Worm (Caenorhabditis elegans): ENCODE data around the gene T28F3.9.

Gene T28F3.9

DNA sequence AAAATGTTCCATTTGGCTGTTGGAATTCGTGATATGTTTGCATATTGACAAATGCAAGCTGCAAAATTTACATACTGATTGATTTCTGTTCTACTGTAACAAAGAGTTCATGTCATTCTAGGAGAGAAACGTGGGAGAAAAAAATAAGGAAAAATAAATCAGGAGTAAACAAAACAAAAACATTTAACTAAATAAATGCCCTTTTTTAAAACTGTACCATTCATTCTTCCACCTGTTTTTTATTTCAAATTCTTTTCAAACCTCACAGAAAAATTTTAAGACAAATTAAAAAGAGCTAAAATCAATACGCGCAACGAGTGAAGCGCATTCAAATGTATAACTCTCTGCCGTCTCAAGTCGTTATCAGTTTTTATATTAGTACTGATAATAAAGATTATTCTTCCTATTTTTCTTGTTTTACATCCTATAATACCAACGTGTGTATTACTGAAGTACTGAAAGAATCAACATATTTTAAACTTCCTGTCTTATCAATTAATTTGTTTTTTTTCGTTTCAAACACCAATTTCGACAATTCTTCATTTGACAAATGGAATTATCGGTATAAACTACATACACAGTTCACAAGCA lies 30.7 kb downstream of the T28F3.9 start, which contains the start of gene C49C3.10:
C49C3.10 (minus strand) TSS at position 51 of the 591 bp plus-strand sequence.
- no peak for TF ChIP-seq pha-4 (tag; optimal IDR thresholded peaks at IDR 0.05)
- no peak for TF ChIP-seq bed-3 (GFP tag; optimal IDR thresholded peaks at IDR 0.05)
- TF ChIP-seq ztf-11 (tag; optimal IDR thresholded peaks at IDR 0.05): no peak

DNA sequence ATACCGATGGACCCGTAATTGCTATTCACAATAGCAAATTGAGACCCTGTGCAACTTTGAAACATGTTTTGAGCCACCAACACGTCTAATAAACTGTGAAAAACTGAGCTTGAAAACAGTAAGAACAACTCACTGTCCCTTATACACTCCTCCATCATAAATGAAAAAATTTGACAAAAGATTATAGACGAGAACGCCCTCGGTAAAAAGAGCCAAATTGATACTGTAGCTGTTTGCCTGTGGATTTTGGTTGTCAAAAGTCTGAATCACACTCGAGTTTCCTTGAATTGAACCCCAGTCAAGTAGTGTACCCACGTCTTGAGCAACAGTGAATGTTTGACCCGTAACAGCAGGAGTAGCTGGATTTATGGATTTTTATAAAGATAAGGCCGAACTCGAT lies 32.7 kb downstream of the T28F3.9 start:
- TF ChIP-seq mab-5 (tag; optimal IDR thresholded peaks at IDR 0.05) (no peak), sem-2 (GFP tag; optimal IDR thresholded peaks at IDR 0.05) (no peak), M03D4.4 (tag; optimal IDR thresholded peaks at IDR 0.05) (no peak), flh-1 (GFP tag; optimal IDR thresholded peaks at IDR 0.05) (no peak), nhr-2 (tag; optimal IDR thresholded peaks at IDR 0.05) (no peak), elt-1 (tag; optimal IDR thresholded peaks at IDR 0.05; ENCODE audit: borderline replicate concordance, insufficient read depth) (no peak), nhr-76 (tag; optimal IDR thresholded peaks at IDR 0.05) (no peak), snpc-4 (tag; optimal IDR thresholded peaks at IDR 0.05) (no peak), lin-13 (tag; optimal IDR thresholded peaks at IDR 0.05) (no peak), lin-32 (GFP tag; optimal IDR thresholded peaks at IDR 0.05) (no peak), ceh-43 (GFP tag; optimal IDR thresholded peaks at IDR 0.05) (no peak), drap-1 (GFP tag; optimal IDR thresholded peaks at IDR 0.05) (no peak), mep-1 (tag; optimal IDR thresholded peaks at IDR 0.05) (no peak), unc-62 (GFP tag; optimal IDR thresholded peaks at IDR 0.05) (no peak), ceh-83 (GFP tag; optimal IDR thresholded peaks at IDR 0.05) (no peak), nhr-12 (tag; optimal IDR thresholded peaks at IDR 0.05) (no peak)

DNA sequence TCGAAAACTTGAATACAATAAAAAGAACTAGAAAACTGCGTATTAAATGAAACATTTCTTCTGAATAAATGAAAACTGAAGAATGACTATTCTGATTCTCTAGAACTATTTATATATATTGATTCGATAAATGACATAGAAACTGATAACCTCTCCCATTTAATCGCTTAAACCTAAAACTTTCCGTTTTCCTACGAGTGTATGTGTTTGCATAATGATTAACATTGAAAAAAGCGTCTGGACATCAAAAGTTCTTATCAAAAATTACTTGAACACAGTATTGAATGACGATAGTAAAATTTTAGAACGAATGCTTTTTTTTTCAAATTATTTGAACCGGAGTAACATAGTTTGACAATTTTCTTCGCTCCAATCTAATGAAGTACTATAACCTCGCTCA lies 33.9 kb downstream of the T28F3.9 start, which contains the start of gene C49C3.9:
C49C3.9 (minus strand) TSS at position 136 of the 400 bp plus-strand sequence.
- no peak for TF ChIP-seq nhr-28 (tag; optimal IDR thresholded peaks at IDR 0.05)
- TF ChIP-seq elt-1 (tag; optimal IDR thresholded peaks at IDR 0.05; ENCODE audit: borderline replicate concordance, insufficient read depth): no peak
- TF ChIP-seq ceh-39 (tag; optimal IDR thresholded peaks at IDR 0.05): no peak
- TF ChIP-seq unc-39 (tag; optimal IDR thresholded peaks at IDR 0.05): no peak
- TF ChIP-seq nhr-237 (tag; optimal IDR thresholded peaks at IDR 0.05): no peak
- no peak for TF ChIP-seq lin-13 (tag; optimal IDR thresholded peaks at IDR 0.05)
- no peak for TF ChIP-seq mep-1 (tag; optimal IDR thresholded peaks at IDR 0.05)
- no peak for TF ChIP-seq cnd-1 (tag; optimal IDR thresholded peaks at IDR 0.05)
- TF ChIP-seq nhr-76 (tag; optimal IDR thresholded peaks at IDR 0.05): no peak
- TF ChIP-seq mls-2 (tag; optimal IDR thresholded peaks at IDR 0.05): no peak
- TF ChIP-seq blmp-1 (tag; optimal IDR thresholded peaks at IDR 0.05): no peak

DNA sequence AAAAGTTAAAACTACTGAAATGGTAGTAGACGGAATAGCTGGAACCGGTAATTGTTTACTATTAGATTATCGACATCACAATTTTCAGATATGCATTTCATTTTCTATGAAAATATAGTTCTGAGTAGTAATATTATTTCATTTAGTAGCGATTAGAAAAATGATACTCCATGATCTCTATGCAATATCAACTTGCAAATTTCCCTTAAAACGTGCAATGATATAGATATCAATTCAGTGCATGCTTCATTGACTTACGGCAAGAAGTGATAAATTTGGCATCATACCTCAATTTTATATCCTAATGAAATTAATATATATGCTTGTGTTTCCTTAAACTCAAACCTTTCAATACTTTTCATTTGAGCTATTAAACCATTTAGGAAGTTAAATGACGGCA lies 34.4 kb downstream of the T28F3.9 start, which contains the start of gene C49C3.21:
C49C3.21 (plus strand) TSS at position 301 of the 400 bp plus-strand sequence.
- TF ChIP-seq pha-4 (tag; optimal IDR thresholded peaks at IDR 0.05): no peak
- no peak for TF ChIP-seq ceh-43 (GFP tag; optimal IDR thresholded peaks at IDR 0.05)
- TF ChIP-seq bed-3 (GFP tag; optimal IDR thresholded peaks at IDR 0.05): no peak
- no peak for TF ChIP-seq ham-2 (GFP tag; optimal IDR thresholded peaks at IDR 0.05)
- no peak for TF ChIP-seq mls-2 (tag; optimal IDR thresholded peaks at IDR 0.05)
- no peak for TF ChIP-seq nhr-2 (tag; optimal IDR thresholded peaks at IDR 0.05)
- TF ChIP-seq lin-32 (GFP tag; optimal IDR thresholded peaks at IDR 0.05): no peak
- no peak for TF ChIP-seq ceh-83 (GFP tag; optimal IDR thresholded peaks at IDR 0.05)
- TF ChIP-seq elt-3 (tag; optimal IDR thresholded peaks at IDR 0.05): no peak
- TF ChIP-seq sem-2 (GFP tag; optimal IDR thresholded peaks at IDR 0.05): no peak
- TF ChIP-seq mab-5 (tag; optimal IDR thresholded peaks at IDR 0.05): no peak
- no peak for TF ChIP-seq nhr-76 (tag; optimal IDR thresholded peaks at IDR 0.05)
- no peak for TF ChIP-seq mep-1 (tag; optimal IDR thresholded peaks at IDR 0.05)
- no peak for TF ChIP-seq flh-1 (GFP tag; optimal IDR thresholded peaks at IDR 0.05)
- no peak for TF ChIP-seq snpc-4 (tag; optimal IDR thresholded peaks at IDR 0.05)
- TF ChIP-seq unc-120 (tag; optimal IDR thresholded peaks at IDR 0.05; ENCODE audit: poor library complexity, severe bottlenecking): no peak
- TF ChIP-seq unc-39 (tag; optimal IDR thresholded peaks at IDR 0.05): no peak
- TF ChIP-seq nhr-28 (tag; optimal IDR thresholded peaks at IDR 0.05): no peak
- TF ChIP-seq ces-1 (GFP tag; optimal IDR thresholded peaks at IDR 0.05): no peak
- TF ChIP-seq M03D4.4 (tag; optimal IDR thresholded peaks at IDR 0.05): no peak

DNA sequence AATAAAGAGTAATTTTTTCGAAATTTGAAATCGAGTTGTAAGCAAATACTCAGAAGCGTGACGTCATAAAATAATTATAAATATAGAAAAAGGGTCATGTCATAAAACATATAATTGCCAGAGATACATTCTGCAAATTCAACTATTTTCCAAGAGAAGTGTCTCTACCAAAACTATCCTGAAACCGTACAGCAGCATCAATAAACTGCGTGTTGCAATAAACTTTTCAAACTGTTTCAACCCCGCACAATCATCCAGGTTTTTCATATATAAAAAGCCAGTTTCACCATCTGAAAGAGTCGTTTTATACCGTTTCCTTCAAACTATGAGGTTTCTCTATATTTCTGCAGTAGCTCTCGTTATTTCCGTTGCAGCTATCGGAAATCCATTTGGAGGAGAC lies 35.2 kb downstream of the T28F3.9 start, which contains the start of gene C49C3.11:
C49C3.11 (plus strand) TSS at position 301 of the 400 bp plus-strand sequence.
- TF ChIP-seq nhr-237 (tag; optimal IDR thresholded peaks at IDR 0.05) (no peak), unc-39 (tag; optimal IDR thresholded peaks at IDR 0.05) (no peak), flh-1 (GFP tag; optimal IDR thresholded peaks at IDR 0.05) (no peak), snpc-4 (tag; optimal IDR thresholded peaks at IDR 0.05) (no peak), nhr-28 (tag; optimal IDR thresholded peaks at IDR 0.05) (no peak), hlh-1 (tag; optimal IDR thresholded peaks at IDR 0.05) (no peak), ceh-83 (GFP tag; optimal IDR thresholded peaks at IDR 0.05) (no peak), blmp-1 (tag; optimal IDR thresholded peaks at IDR 0.05) (no peak), mls-2 (tag; optimal IDR thresholded peaks at IDR 0.05) (no peak), tbx-8 (GFP tag; optimal IDR thresholded peaks at IDR 0.05) (no peak), ces-1 (GFP tag; optimal IDR thresholded peaks at IDR 0.05) (no peak), lin-13 (tag; optimal IDR thresholded peaks at IDR 0.05) (no peak), mep-1 (tag; optimal IDR thresholded peaks at IDR 0.05) (no peak), ceh-39 (tag; optimal IDR thresholded peaks at IDR 0.05) (no peak), pha-4 (tag; optimal IDR thresholded peaks at IDR 0.05) (no peak), ztf-11 (tag; optimal IDR thresholded peaks at IDR 0.05) (no peak), unc-62 (GFP tag; optimal IDR thresholded peaks at IDR 0.05) (no peak), drap-1 (GFP tag; optimal IDR thresholded peaks at IDR 0.05) (no peak)

Measured in whole organism, mixed stage, embryonic.